Worm (Caenorhabditis elegans) whole organism, L1 larva: ENCODE measurements around the gene wht-3.

ENCODE experiments used
- C04F5.9 ChIP-seq: sonication (generic microtip); optimal IDR thresholded peaks from 2 replicates; lab custom pipeline; 2016; ENCODE audit warnings: missing genetic modification characterization, missing compliant biosample characterization
- C34B4.2 ChIP-seq: sonication (generic microtip); optimal IDR thresholded peaks from 2 replicates; lab custom pipeline; 2017; ENCODE audit warnings: mild to moderate bottlenecking, missing genetic modification characterization, missing compliant biosample characterization
- Y116A8C.19 ChIP-seq: sonication (generic microtip); optimal IDR thresholded peaks from 2 replicates; lab custom pipeline; 2016; ENCODE audit warnings: missing compliant biosample characterization, missing genetic modification characterization, borderline replicate concordance
- alr-1 ChIP-seq: fragments of 200-800 bp; sonication (Bioruptor generic); optimal IDR thresholded peaks from 2 replicates; lab custom pipeline; 2018; ENCODE audit warnings: borderline replicate concordance, mild to moderate bottlenecking, missing genetic modification characterization, missing compliant biosample characterization
- aly-2 ChIP-seq: fragments of 150-350 bp; optimal IDR thresholded peaks from 2 replicates; lab custom pipeline; 2014; ENCODE audit warnings: missing biosample characterization, missing genetic modification characterization
- ama-1 ChIP-seq: fragments of 150-350 bp; optimal IDR thresholded peaks from 2 replicates; lab custom pipeline; 2014
- ceh-8 ChIP-seq: fragments of 200-800 bp; sonication (Bioruptor generic); optimal IDR thresholded peaks from 2 replicates; lab custom pipeline; 2018; ENCODE audit warnings: mild to moderate bottlenecking, missing genetic modification characterization, moderate library complexity, missing compliant biosample characterization
- ces-1 ChIP-seq: fragments of 150-350 bp; optimal IDR thresholded peaks from 2 replicates; lab custom pipeline; 2014; ENCODE audit warnings: missing biosample characterization, missing genetic modification reagents, missing genetic modification characterization
- dsc-1 ChIP-seq: sonication (generic microtip); optimal IDR thresholded peaks from 2 replicates; lab custom pipeline; 2016; ENCODE audit warnings: mild to moderate bottlenecking, missing genetic modification characterization, missing compliant biosample characterization
- efl-1 ChIP-seq, 4 experiments: fragments of 150-350 bp; optimal IDR thresholded peaks in 3 of 4; peaks in 1 of 4; 1 replicate in 1 of 4; 2 replicates in 3 of 4; lab custom pipeline; 2014; ENCODE audit warnings: missing biosample characterization in 2 of 4, missing genetic modification characterization in 2 of 4, missing genetic modification reagents in 2 of 4
- efl-3 ChIP-seq: fragments of 200-800 bp; sonication (Bioruptor generic); optimal IDR thresholded peaks from 2 replicates; lab custom pipeline; 2018; ENCODE audit warnings: mild to moderate bottlenecking, missing genetic modification characterization, missing compliant biosample characterization
- egl-13 ChIP-seq: sonication (generic microtip); optimal IDR thresholded peaks from 2 replicates; lab custom pipeline; 2016; ENCODE audit warnings: missing genotype, missing genetic modification reagents, missing genetic modification characterization, missing compliant biosample characterization
- egl-27 ChIP-seq, 2 experiments: fragments of 150-350 bp in 1 of 2; sonication (generic microtip); optimal IDR thresholded peaks; 3 replicates each; lab custom pipeline; 2017 to 2018; ENCODE audit warnings: missing biosample characterization in 2 of 2, missing genetic modification characterization in 2 of 2, missing genetic modification reagents in 2 of 2
- elt-2 ChIP-seq: sonication (generic microtip); optimal IDR thresholded peaks from 2 replicates; lab custom pipeline; 2016; ENCODE audit warnings: missing genetic modification characterization, mild to moderate bottlenecking, inconsistent platforms, missing compliant biosample characterization, missing genetic modification reagents
- elt-3 ChIP-seq, 6 experiments: fragments of 150-350 bp in 1 of 6; sonication (generic microtip); optimal IDR thresholded peaks; 2 replicates each; lab custom pipeline; 2017 to 2018; ENCODE audit warnings: missing biosample characterization in 6 of 6, missing genetic modification characterization in 6 of 6, inconsistent platforms in 1 of 6
- fkh-10 ChIP-seq: sonication (generic microtip); optimal IDR thresholded peaks from 2 replicates; lab custom pipeline; 2017; ENCODE audit warnings: missing biosample characterization, missing genetic modification reagents, missing genetic modification characterization
- grh-1 ChIP-seq: fragments of 200-800 bp; sonication (Bioruptor generic); IDR thresholded peaks from 2 replicates; pipeline ENCODE4 v1.3.6; 2022; ENCODE audit warnings: missing genetic modification reagents, missing genetic modification characterization, missing compliant biosample characterization
- hpl-2 ChIP-seq: fragments of 150-350 bp; optimal IDR thresholded peaks from 2 replicates; lab custom pipeline; 2014; ENCODE audit warnings: missing biosample characterization, missing genetic modification reagents, missing genetic modification characterization
- jun-1 ChIP-seq: fragments of 150-350 bp; optimal IDR thresholded peaks from 2 replicates; lab custom pipeline; 2014; ENCODE audit warnings: missing biosample characterization, missing genetic modification reagents, missing genetic modification characterization
- lin-15B ChIP-seq: fragments of 150-350 bp; sonication (generic microtip); optimal IDR thresholded peaks from 3 replicates; lab custom pipeline; 2014; ENCODE audit warnings: missing biosample characterization, missing genetic modification characterization
- lin-35 ChIP-seq, 2 experiments: fragments of 150-350 bp; optimal IDR thresholded peaks; 2 replicates each; lab custom pipeline; 2014; ENCODE audit warnings: missing biosample characterization in 2 of 2, missing genetic modification characterization in 2 of 2, missing genetic modification reagents in 2 of 2
- lir-3 ChIP-seq: sonication (generic microtip); optimal IDR thresholded peaks from 2 replicates; lab custom pipeline; 2016; ENCODE audit warnings: mild to moderate bottlenecking, missing genetic modification characterization, moderate library complexity, missing compliant biosample characterization; ENCODE audit not compliant: poor library complexity
- mab-9 ChIP-seq: fragments of 200-800 bp; sonication (Bioruptor generic); IDR thresholded peaks from 2 replicates; pipeline ENCODE4 v1.3.6; 2022; ENCODE audit warnings: missing genetic modification reagents, missing genetic modification characterization, missing compliant biosample characterization
- nhr-11 ChIP-seq: fragments of 150-350 bp; optimal IDR thresholded peaks from 2 replicates; lab custom pipeline; 2014; ENCODE audit warnings: missing biosample characterization, missing genetic modification characterization
- nhr-20 ChIP-seq: sonication (generic microtip); optimal IDR thresholded peaks from 2 replicates; lab custom pipeline; 2016; ENCODE audit warnings: mild to moderate bottlenecking, missing genetic modification characterization, missing compliant biosample characterization
- nhr-237 ChIP-seq: fragments of 150-350 bp; optimal IDR thresholded peaks from 2 replicates; lab custom pipeline; 2014; ENCODE audit warnings: missing biosample characterization, missing genetic modification characterization
- nhr-28 ChIP-seq: fragments of 150-350 bp; optimal IDR thresholded peaks from 2 replicates; lab custom pipeline; 2014; ENCODE audit warnings: missing biosample characterization, missing genetic modification characterization
- nhr-47 ChIP-seq: sonication (generic microtip); optimal IDR thresholded peaks from 2 replicates; lab custom pipeline; 2016; ENCODE audit warnings: mild to moderate bottlenecking, missing genetic modification characterization, moderate library complexity, missing compliant biosample characterization
- nhr-71 ChIP-seq: sonication (generic microtip); optimal IDR thresholded peaks from 2 replicates; lab custom pipeline; 2016; ENCODE audit warnings: mild to moderate bottlenecking, missing genetic modification characterization, moderate library complexity, missing compliant biosample characterization
- nhr-76 ChIP-seq: sonication (generic microtip); optimal IDR thresholded peaks from 2 replicates; lab custom pipeline; 2017; ENCODE audit warnings: missing biosample characterization, missing genetic modification characterization
- pag-3 ChIP-seq: sonication (generic microtip); optimal IDR thresholded peaks from 2 replicates; lab custom pipeline; 2017; ENCODE audit warnings: missing genetic modification characterization, mild to moderate bottlenecking, missing compliant biosample characterization, antibody characterized with exemption, borderline replicate concordance; ENCODE audit not compliant: insufficient read depth
- snu-23 ChIP-seq: sonication (generic microtip); optimal IDR thresholded peaks from 2 replicates; lab custom pipeline; 2016; ENCODE audit warnings: missing genetic modification characterization, missing compliant biosample characterization
- sptf-1 ChIP-seq: fragments of 150-350 bp; optimal IDR thresholded peaks from 2 replicates; lab custom pipeline; 2014; ENCODE audit warnings: missing biosample characterization, missing genetic modification characterization
- swsn-7 ChIP-seq: sonication (generic microtip); optimal IDR thresholded peaks from 2 replicates; lab custom pipeline; 2016; ENCODE audit warnings: missing genetic modification characterization, missing compliant biosample characterization
- tbx-2 ChIP-seq: sonication (generic microtip); optimal IDR thresholded peaks from 2 replicates; lab custom pipeline; 2016; ENCODE audit warnings: missing genetic modification characterization, missing compliant biosample characterization
- unc-30 ChIP-seq: sonication (generic microtip); optimal IDR thresholded peaks from 2 replicates; lab custom pipeline; 2017; ENCODE audit warnings: missing biosample characterization, missing genetic modification characterization
- unc-62 ChIP-seq: fragments of 150-350 bp; optimal IDR thresholded peaks from 2 replicates; lab custom pipeline; 2014; ENCODE audit warnings: missing biosample characterization, missing genetic modification reagents, missing genetic modification characterization
- unc-86 ChIP-seq: sonication (generic microtip); optimal IDR thresholded peaks from 2 replicates; lab custom pipeline; 2016; ENCODE audit warnings: missing genetic modification characterization, missing compliant biosample characterization
- vab-15 ChIP-seq: sonication (generic microtip); optimal IDR thresholded peaks from 2 replicates; lab custom pipeline; 2017; ENCODE audit warnings: missing genotype, mild to moderate bottlenecking, missing genetic modification characterization, missing compliant biosample characterization
- ztf-11 ChIP-seq, 2 experiments: sonication (generic microtip); optimal IDR thresholded peaks; 2 replicates each; lab custom pipeline; 2016 to 2017; ENCODE audit warnings: missing genetic modification characterization in 2 of 2, missing biosample characterization in 1 of 2, missing compliant biosample characterization in 1 of 2

wht-3 gene

ce11 chrIII:4170903-4171377 is 19.5 kb upstream of the wht-3 start, which contains the start of the genes rnf-121 and C16C10.4 (continued):
- TF ChIP-seq nhr-20 (tag; lab: Kevin White, UChicago) (peak; percentile 64), egl-27 (tag; optimal IDR thresholded peaks at IDR 0.05; lab: Kevin White, UChicago) (no peak), elt-2 (tag; lab: Kevin White, UChicago) (peak; percentile 28), aly-2 (tag; lab: Kevin White, UChicago) (peak; percentile 67), C34B4.2 (tag; lab: Kevin White, UChicago) (no peak), dsc-1 (peak; percentile 78), ces-1 (no peak), nhr-28 (no peak), egl-13 (tag; lab: Kevin White, UChicago) (peak; percentile 47), hpl-2 (GFP tag; lab: Kevin White, UChicago) (peak; percentile 89), sptf-1 (no peak), unc-62 (GFP tag; lab: Kevin White, UChicago) (no peak), C04F5.9 (tag; lab: Kevin White, UChicago) (peak; percentile 21), lin-35 (GFP tag; optimal IDR thresholded peaks at IDR 0.05; lab: Kevin White, UChicago) (peak in 1 of 2 experiments; percentile 72), lin-15B (tag; lab: Kevin White, UChicago) (peak; percentile 61), jun-1 (tag; lab: Kevin White, UChicago) (peak; percentile 45), fkh-10 (GFP tag; lab: Kevin White, UChicago) (no peak), alr-1 (tag; lab: Kevin White, UChicago) (no peak), efl-3 (GFP tag; lab: Kevin White, UChicago) (peak; percentile 14), lir-3 (no peak), nhr-237 (no peak), ztf-11 (tag; optimal IDR thresholded peaks at IDR 0.05; lab: Kevin White, UChicago) (peak in 1 of 2 experiments; percentile 74), nhr-47 (tag; lab: Kevin White, UChicago) (peak; percentile 76), Y116A8C.19 (no peak), unc-30 (tag; lab: Kevin White, UChicago) (no peak), ceh-8 (GFP tag; lab: Kevin White, UChicago) (no peak), vab-15 (tag; lab: Kevin White, UChicago) (no peak), nhr-71 (tag; lab: Kevin White, UChicago) (peak; percentile 76), efl-1 (optimal IDR thresholded peaks at IDR 0.05; lab: Kevin White, UChicago) (peak; percentile 49 to 74), efl-1 (GFP tag; optimal IDR thresholded peaks at IDR 0.05 in 1 of 2; lab: Kevin White, UChicago) (peak; percentile 66 to 98), unc-86 (peak; percentile 42)

ce11 chrIII:4168665-4169064 is 17.3 kb upstream of the wht-3 start, which contains the start of gene ccdc-55:
TSS of gene ccdc-55 (minus strand) at chrIII:4168765.
- TF ChIP-seq jun-1 (tag; lab: Kevin White, UChicago), result no peak
- TF ChIP-seq grh-1 (GFP tag; lab: Robert Waterston, UW), result no peak
- TF ChIP-seq mab-9 (GFP tag; lab: Robert Waterston, UW), result no peak
- TF ChIP-seq elt-3 (tag; optimal IDR thresholded peaks at IDR 0.05; lab: Kevin White, UChicago), result no peak
- TF ChIP-seq ces-1, result no peak

- TF ChIP-seq snu-23 (GFP tag; lab: Kevin White, UChicago), result no peak
- no peak for TF ChIP-seq nhr-11 (tag; lab: Kevin White, UChicago)
- TF ChIP-seq tbx-2, result no peak
- TF ChIP-seq swsn-7 (tag; lab: Kevin White, UChicago), result no peak
- no peak for TF ChIP-seq ceh-8 (GFP tag; lab: Kevin White, UChicago)
- no peak for TF ChIP-seq ama-1
- TF ChIP-seq nhr-76 (tag; lab: Kevin White, UChicago), result no peak
- no peak for TF ChIP-seq pag-3 (tag; lab: Kevin White, UChicago)
- no peak for TF ChIP-seq nhr-47 (tag; lab: Kevin White, UChicago)
- no peak for TF ChIP-seq alr-1 (tag; lab: Kevin White, UChicago)
- TF ChIP-seq nhr-71 (tag; lab: Kevin White, UChicago), result no peak
Observed at ce11 chrIII:4166745-4167144, 15.3 kb upstream of the wht-3 start, which contains the start of gene rnf-5. TSS of gene rnf-5 (minus strand) at chrIII:4166845.
